Worm (Caenorhabditis elegans) whole organism, dauer: ENCODE data around the gene nhr-178.

ENCODE experiments used
- unc-62 ChIP-seq: sonication (generic microtip); optimal IDR thresholded peaks from 2 replicates; lab custom pipeline; 2017; ENCODE audit warnings: missing biosample characterization, missing genetic modification reagents, missing genetic modification characterization

nhr-178 gene

DNA sequence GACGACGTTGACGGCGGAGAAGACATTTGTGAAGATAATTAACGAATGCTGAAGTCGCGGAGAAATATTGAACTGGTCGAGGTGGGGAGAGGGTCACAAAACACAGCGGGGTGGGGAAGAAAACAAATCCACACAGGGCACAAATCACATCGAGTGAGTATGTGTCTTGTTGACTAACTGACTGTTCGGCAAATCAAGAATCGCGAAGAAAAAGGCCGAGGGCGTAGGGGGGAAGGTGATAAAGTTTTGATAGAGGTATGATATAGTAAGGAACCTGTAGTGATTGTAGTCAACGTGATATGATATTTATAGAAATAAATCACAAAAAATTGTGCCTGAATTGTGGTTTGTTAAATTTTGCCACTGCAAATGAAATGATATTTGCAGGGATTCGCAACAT is at the start of gene nhr-178:
nhr-178 (minus strand) TSS at position 164 of the 400 bp plus-strand sequence.
- TF ChIP-seq unc-62 (GFP tag; lab: Kevin White, UChicago) = no peak

DNA sequence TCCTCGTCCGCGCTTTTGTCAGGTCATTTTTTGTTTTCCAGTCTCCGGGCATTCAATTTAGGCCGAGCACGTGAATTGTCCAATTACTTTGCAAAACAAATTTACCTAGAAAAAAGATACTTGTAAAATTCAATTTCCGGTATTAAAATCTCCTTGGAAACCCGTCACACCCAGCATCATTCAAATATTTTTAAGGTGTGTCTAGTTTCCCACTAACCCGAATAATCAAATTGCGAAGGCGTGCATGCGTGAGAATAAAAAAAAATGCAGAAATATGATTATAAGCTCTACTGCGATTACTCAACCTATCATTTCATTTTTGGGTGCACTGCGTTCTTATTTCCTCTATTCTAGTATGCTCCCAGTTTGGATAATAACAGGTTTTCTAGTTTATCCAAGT is 47.1 kb upstream of the nhr-178 start, which contains the start of gene irld-11:
irld-11 (plus strand) TSS at position 301 of the 400 bp plus-strand sequence.
- TF ChIP-seq unc-62 (GFP tag; lab: Kevin White, UChicago) = no peak

DNA sequence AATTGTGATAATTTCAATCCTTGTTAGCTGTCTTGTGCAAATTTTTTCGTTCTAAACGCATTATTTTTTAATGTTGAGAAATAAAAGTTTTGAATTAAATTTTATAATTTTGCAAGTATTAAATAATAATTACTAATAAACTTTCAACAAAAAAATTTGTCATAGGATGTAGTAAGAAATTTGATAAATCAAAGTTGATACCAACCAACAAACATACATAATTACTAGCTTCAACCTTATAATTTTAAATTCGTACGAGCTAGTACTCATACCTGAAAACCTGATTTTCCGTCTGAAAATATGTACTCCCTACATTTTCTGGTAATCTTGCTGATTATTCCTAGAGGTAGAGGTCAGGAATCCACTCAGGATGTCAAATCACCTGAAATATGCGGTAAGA is 43.3 kb upstream of the nhr-178 start, which contains the start of gene irld-44:
irld-44 (plus strand) TSS at position 301 of the 400 bp plus-strand sequence.
- no peak for TF ChIP-seq unc-62 (GFP tag; lab: Kevin White, UChicago)

DNA sequence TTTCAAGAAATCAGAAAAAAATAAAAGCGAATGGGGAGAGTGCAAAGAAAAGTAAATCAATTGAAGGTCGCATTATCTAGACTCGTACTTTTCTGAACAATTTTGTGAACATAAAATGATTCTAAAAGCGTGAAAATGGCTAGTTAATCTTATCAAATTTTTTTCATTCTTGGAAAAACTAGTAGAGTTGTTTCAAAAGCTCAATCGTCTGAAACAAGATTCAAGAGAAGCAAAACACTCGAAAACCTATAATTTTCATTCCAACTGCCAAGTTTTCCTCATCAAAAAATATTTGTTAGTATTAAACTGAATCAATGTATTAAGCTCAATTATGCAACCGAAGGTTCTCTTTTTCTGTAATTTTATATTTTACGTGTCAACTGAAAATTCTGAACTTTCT is 40.2 kb upstream of the nhr-178 start, which contains the start of gene irld-45:
irld-45 (plus strand) TSS at position 301 of the 400 bp plus-strand sequence.
- TF ChIP-seq unc-62 (GFP tag; lab: Kevin White, UChicago) = no peak

DNA sequence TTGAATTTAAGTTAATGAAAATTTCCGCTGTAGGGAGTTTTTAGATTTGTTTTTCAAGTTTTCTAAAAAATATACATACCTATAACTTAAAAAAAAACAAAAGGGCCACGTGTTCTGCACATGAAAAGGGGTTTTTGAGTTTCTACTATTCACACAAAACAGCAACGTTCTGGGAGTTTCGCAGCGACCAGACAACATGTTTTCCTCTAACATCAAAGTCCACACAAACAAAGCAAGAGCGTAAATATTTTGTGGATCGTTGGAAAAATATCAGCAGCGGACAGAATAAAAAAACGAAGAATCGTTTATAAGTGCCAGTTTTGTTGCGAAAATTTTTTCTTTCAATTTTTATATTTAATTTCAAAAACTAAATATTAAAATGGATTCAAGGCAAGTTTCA is 36.1 kb upstream of the nhr-178 start, which contains the start of gene alh-2:
alh-2 (plus strand) TSS at position 284 of the 400 bp plus-strand sequence.
- TF ChIP-seq unc-62 (GFP tag; lab: Kevin White, UChicago) = no peak

DNA sequence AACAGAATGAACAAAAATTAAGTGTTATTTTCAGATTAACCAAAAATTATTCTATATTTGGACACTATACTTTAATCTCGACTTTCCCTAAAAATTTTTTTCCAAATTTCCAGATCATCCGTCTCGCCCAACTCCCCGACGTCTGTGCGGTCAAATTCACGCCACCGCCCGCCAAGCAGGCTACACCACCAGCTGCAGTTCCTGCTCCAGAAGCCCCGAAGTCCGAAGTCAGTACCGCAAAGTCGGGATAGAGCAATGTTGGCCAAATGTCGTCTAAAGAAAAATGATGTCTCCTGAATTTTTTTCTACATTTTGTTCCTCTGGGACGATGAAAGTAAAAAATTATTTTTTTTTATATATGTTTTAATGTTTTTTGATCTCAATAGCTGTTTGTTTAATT is 35.0 kb upstream of the nhr-178 start:
- TF ChIP-seq unc-62 (GFP tag; lab: Kevin White, UChicago) = no peak

DNA sequence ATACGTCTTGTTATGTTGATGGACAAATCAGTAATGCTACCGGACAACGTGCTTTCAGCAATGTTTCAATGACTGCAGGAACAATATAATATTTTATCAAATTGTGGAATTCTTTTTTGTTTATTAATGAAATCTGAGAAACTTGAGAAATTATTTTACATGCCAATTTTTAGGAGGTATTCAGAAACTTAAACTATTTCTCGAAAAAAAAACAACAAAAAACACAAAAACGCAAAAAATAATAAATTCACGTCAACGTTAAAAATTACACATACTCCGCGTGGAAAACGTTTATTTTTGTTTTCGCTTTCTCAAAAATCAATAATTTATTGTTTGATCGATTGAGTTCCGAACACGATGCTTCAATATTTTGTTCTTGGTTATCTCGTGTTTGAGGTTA is 34.4 kb upstream of the nhr-178 start, which contains the start of gene Y46H3D.1:
Y46H3D.1 (plus strand) TSS at position 301 of the 400 bp plus-strand sequence.
- no peak for TF ChIP-seq unc-62 (GFP tag; lab: Kevin White, UChicago)

DNA sequence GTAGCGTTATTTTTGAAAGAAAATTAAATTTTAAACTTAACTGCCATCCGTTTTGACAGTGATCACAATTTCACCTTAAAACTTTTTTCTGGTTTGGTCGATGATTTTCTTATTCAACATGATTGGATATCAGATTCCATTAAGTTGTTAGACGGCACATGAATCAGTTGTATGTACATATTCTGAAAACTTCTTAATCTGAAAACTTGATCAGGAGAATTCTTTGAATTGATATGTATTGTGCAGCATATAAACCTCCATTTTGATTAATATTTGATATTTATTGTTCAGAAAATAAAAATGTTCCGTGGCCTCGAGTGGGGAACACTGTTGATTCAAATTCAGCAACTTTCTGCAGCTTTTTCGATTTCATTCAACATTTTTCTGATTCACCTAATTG is 32.3 kb upstream of the nhr-178 start, which contains the start of gene str-221:
str-221 (plus strand) TSS at position 301 of the 400 bp plus-strand sequence.
- no peak for TF ChIP-seq unc-62 (GFP tag; lab: Kevin White, UChicago)

DNA sequence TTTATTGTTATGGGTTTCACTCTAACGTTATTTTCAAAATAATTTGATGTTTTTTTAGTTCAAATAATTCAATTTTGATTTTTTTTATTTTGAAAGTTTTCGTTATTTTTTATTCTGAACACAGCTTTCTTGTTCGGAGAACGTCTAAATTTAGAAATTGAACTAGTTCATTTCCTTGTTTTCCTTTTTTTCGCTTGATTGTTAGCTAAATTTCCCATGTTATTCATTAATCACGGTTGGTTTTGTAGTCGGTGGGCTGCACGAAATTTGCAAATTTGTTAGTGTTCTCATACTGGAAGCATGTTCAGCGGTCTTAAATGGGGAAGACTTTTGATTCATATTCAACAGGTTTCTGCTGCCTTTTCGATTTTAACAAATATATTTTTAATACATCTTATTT is 28.1 kb upstream of the nhr-178 start, which contains the start of gene str-222:
str-222 (plus strand) TSS at position 301 of the 400 bp plus-strand sequence.
- no peak for TF ChIP-seq unc-62 (GFP tag; lab: Kevin White, UChicago)

DNA sequence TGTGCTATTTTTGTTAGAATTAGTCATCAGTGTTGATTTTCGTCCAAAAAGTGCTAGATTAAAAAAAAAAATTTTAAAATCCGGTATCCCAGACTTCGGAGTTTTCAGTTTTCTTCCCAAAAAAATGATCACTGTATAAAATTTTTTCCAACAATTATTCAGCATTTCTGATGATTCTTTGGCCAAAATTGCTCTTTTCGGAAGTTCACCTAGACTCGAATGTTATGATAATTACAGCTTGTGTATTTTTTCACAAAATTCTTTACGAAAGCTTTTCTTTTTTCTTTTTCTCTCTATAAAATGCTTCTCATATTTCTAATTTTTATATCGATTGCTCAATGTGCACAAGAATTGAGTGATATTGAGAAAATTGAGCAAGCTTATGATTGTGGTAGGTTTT is 24.0 kb upstream of the nhr-178 start, which contains the start of gene irld-17:
irld-17 (plus strand) TSS at position 301 of the 400 bp plus-strand sequence.
- no peak for TF ChIP-seq unc-62 (GFP tag; lab: Kevin White, UChicago)

DNA sequence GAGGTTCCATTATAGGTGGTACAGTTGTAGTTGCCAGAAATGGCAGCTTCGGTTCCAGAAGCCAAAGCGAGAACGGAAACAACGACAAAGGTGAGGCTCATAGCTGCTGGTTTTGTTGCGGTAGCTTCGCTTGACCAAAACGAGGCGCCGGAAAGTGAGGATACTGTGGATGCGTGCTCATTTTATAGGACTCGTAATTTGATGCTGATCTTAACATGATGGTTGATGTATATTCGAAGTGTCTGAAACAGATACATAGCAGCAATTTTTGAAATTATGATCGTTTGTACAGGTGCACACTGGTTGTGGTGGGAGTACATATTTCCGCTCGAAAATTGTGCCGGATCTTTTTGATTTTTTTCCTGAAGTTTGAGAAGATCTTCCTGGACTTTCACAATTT is 23.4 kb upstream of the nhr-178 start, which contains the start of gene Y46H3D.8:
Y46H3D.8 (minus strand) TSS at position 101 of the 400 bp plus-strand sequence.
- no peak for TF ChIP-seq unc-62 (GFP tag; lab: Kevin White, UChicago)

DNA sequence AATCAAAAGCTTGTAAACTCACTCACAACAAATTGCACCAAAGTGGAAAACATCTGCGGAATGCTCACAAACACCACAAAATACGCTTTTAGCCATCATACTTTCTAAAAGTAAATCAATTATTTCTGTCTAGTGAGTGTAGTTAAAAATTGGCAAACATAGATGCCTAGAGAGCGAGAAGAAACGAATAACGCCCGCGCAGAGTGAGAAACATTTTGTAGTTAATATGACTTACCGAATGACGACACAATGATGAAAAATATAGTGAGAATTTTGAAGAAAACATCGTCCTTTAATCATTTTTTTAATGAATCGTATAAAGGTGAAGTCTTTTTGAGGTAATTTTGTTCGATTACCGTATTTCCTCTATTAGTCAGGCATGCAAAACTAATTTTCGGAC is 21.6 kb upstream of the nhr-178 start, which contains the start of gene nhr-238:
nhr-238 (minus strand) TSS at position 104 of the 400 bp plus-strand sequence.
- TF ChIP-seq unc-62 (GFP tag; lab: Kevin White, UChicago) = no peak

DNA sequence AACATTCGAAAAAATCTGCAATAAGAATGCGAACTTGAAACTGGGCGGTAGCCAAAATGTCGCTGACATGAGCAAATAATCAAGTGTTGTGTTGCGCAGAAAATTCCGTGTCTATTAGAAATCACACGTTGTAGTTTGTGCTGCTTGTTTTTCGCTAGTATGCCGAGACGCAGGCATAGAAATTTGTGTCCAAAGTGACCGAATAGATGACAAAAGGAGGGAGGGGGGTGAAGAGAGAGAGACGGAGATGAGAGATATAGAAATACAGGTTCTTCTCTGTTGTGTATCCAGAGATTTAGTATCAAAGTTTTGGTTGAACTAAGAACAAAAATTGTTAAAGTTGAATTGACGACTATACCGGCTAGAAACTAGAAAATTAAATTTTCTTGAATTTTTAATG is 19.5 kb upstream of the nhr-178 start:
- TF ChIP-seq unc-62 (GFP tag; lab: Kevin White, UChicago) = no peak

DNA sequence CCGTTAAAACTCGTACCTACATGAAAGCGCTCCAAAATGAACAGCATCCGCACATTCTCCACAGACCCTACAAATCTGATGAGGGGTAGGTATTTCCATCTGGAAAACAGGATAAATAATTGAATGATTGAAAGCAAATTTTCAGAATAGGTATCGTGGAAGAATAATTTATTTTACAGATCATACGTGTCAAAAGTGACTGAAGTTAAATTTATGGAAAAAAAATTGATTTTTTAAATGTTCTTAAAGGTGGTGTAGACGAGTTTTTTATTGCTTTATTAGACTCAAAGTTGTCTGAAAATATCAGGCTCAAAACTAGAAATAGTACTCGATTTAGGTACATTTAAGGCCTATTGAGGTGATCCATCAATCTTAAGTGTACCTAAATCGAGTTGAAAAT is 19.0 kb upstream of the nhr-178 start, which contains the start of gene nhr-237:
nhr-237 (minus strand) TSS at position 101 of the 400 bp plus-strand sequence.
- no peak for TF ChIP-seq unc-62 (GFP tag; lab: Kevin White, UChicago)

DNA sequence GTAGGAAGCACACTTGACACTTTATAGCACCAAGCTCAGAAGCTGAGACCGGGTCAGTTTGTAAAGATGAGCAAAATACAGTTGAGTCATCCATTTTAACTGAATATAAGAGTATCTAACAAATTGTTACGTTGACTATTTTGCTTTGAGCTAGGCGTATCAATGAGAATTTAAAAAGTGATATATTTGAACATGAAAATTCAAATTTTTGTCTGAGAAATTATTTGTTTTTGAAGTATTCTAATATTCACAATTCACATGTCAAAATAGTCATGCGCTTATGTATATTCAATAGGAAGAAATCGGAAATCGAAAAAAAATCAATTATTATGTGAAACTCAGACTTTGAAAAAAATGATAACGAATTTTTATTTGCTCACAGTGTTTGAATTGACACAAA is 16.6 kb upstream of the nhr-178 start, which contains the start of gene nhr-110:
nhr-110 (minus strand) TSS at position 101 of the 400 bp plus-strand sequence.
- no peak for TF ChIP-seq unc-62 (GFP tag; lab: Kevin White, UChicago)

DNA sequence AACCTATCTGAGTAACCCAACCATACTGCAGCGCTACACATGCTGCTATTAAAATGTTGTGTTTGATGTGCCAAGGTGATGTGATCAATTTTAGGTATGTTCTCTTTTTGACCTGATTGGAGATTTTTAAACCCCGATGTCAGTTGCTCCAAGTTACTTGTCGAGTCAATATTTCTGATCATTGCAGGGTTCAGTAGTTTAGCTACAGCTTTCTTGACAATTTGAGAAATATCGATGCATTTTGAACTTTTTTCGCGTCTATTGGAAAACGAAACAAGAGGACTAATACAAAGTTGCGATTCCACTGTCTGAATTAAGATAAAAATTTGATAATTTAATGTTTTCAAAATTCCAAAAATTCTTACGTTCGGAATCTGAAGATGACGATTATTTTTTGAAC is 15.7 kb upstream of the nhr-178 start:
- TF ChIP-seq unc-62 (GFP tag; lab: Kevin White, UChicago) = no peak

DNA sequence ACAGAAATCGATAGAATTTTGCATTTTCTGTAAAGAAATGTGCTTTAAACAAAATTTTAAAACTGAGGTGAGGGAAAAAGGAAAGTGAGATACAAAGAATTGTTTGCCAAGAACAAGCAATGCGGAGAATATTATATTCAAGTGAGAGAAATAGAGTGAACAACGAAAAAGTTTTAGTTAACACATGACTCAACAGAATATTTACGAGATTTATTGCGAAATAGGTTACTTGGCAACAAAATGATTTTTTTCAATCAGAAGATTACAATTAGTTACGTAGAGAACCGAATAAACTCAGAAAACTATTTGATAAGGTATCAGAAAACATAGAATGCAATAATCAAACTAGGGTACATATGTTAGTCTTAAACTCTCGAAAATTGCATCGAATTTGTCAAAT is 13.7 kb upstream of the nhr-178 start, which contains the start of gene nhr-117:
nhr-117 (minus strand) TSS at position 27 of the 400 bp plus-strand sequence.
- no peak for TF ChIP-seq unc-62 (GFP tag; lab: Kevin White, UChicago)
